Fruit fly (Drosophila melanogaster) whole organism, embryonic: Measurements from ENCODE around the gene CG31988.

Source experiments
- Blimp-1 ChIP-seq: fragments of 200-800 bp; sonication (Bioruptor generic); optimal IDR thresholded peaks from 3 replicates; lab custom pipeline; 2018; ENCODE audit warnings: missing biosample characterization, missing genetic modification characterization, mild to moderate bottlenecking, moderate library complexity, missing genetic modification reagents
- CG13296 ChIP-seq: fragments of 200-800 bp; sonication (Bioruptor generic); optimal IDR thresholded peaks from 3 replicates; lab custom pipeline; 2018; ENCODE audit warnings: missing biosample characterization, mild to moderate bottlenecking, missing genetic modification characterization
- CG15269 ChIP-seq: fragments of 200-800 bp; sonication (Bioruptor generic); optimal IDR thresholded peaks from 2 replicates; lab custom pipeline; 2018; ENCODE audit warnings: missing biosample characterization, mild to moderate bottlenecking, missing genetic modification characterization, moderate library complexity
- CG16813 ChIP-seq: fragments of 200-800 bp; sonication (Bioruptor generic); IDR thresholded peaks from 3 replicates; pipeline ENCODE4 v1.3.6; 2022; ENCODE audit warnings: missing biosample characterization, missing genetic modification characterization; ENCODE audit not compliant: partially characterized antibody
- CG2120 ChIP-seq: fragments of 200-800 bp; sonication (Bioruptor generic); optimal IDR thresholded peaks from 3 replicates; lab custom pipeline; 2016; ENCODE audit warnings: missing biosample characterization, missing genetic modification characterization
- CG2199 ChIP-seq: fragments of 200-800 bp; sonication (Bioruptor generic); IDR thresholded peaks from 3 replicates; pipeline ENCODE4 v1.3.6; 2022; ENCODE audit warnings: missing biosample characterization, missing genetic modification characterization
- CG2678 ChIP-seq: fragments of 200-800 bp; sonication (Bioruptor generic); optimal IDR thresholded peaks from 3 replicates; lab custom pipeline; 2019; ENCODE audit warnings: missing biosample characterization, mild to moderate bottlenecking, missing genetic modification characterization, moderate library complexity
- CG2889 ChIP-seq: fragments of 200-800 bp; sonication (Bioruptor generic); IDR thresholded peaks from 3 replicates; pipeline ENCODE4 v1.3.6; 2022; ENCODE audit warnings: missing biosample characterization, missing genetic modification characterization
- CG30020 ChIP-seq: fragments of 200-800 bp; optimal IDR thresholded peaks from 2 replicates; lab custom pipeline; 2019; ENCODE audit warnings: missing biosample characterization, mild to moderate bottlenecking, missing genetic modification characterization, moderate library complexity
- CG32532 ChIP-seq: fragments of 200-800 bp; sonication (Bioruptor generic); IDR thresholded peaks from 2 replicates; pipeline ENCODE4 v1.3.6; 2022; ENCODE audit warnings: missing biosample characterization, missing genetic modification characterization
- CG34224 ChIP-seq: fragments of 200-800 bp; sonication (Bioruptor generic); IDR thresholded peaks from 3 replicates; pipeline ENCODE4 v1.3.6; 2022; ENCODE audit warnings: missing biosample characterization, missing genetic modification characterization; ENCODE audit not compliant: partially characterized antibody
- CG6175 ChIP-seq: fragments of 200-800 bp; sonication (Bioruptor generic); IDR thresholded peaks from 3 replicates; pipeline ENCODE4 v1.3.6; 2022; ENCODE audit warnings: missing biosample characterization, missing genetic modification characterization
- CG6791 ChIP-seq: fragments of 200-800 bp; sonication (Bioruptor generic); IDR thresholded peaks from 3 replicates; pipeline ENCODE4 v1.3.6; 2022; ENCODE audit warnings: missing biosample characterization, missing genetic modification characterization; ENCODE audit not compliant: partially characterized antibody
- Dbx ChIP-seq: fragments of 200-800 bp; sonication (Bioruptor generic); IDR thresholded peaks from 3 replicates; pipeline ENCODE4 v1.3.6; 2022; ENCODE audit warnings: missing biosample characterization, missing genetic modification characterization
- Dfd ChIP-seq, 2 experiments: fragments of >200 bp; optimal IDR thresholded peaks; 2 replicates each; lab custom pipeline; 2017; ENCODE audit warnings: missing biosample characterization in 2 of 2, missing genetic modification characterization in 2 of 2
- Doc2 ChIP-seq: fragments of 200-800 bp; sonication (Bioruptor generic); IDR thresholded peaks from 2 replicates; pipeline ENCODE4 v1.3.6; 2022; ENCODE audit warnings: missing biosample characterization, missing genetic modification characterization
- Dref ChIP-seq: fragments of 200-800 bp; sonication (Bioruptor generic); IDR thresholded peaks from 2 replicates; pipeline ENCODE4 v1.3.6; 2022; ENCODE audit warnings: missing biosample characterization, missing genetic modification characterization
- HLH3B ChIP-seq: fragments of 200-800 bp; sonication (Bioruptor generic); IDR thresholded peaks from 2 replicates; pipeline ENCODE4 v1.3.6; 2022; ENCODE audit warnings: missing biosample characterization, missing genetic modification characterization
- HmgD ChIP-seq: fragments of 200-800 bp; sonication (Bioruptor generic); optimal IDR thresholded peaks from 3 replicates; lab custom pipeline; 2016; ENCODE audit warnings: missing biosample characterization, missing genetic modification characterization
- Hmx ChIP-seq: fragments of 200-800 bp; sonication (Bioruptor generic); optimal IDR thresholded peaks from 2 replicates; lab custom pipeline; 2016; ENCODE audit warnings: missing biosample characterization, missing genetic modification characterization
- Lhr ChIP-seq: fragments of 200-800 bp; sonication (Bioruptor generic); optimal IDR thresholded peaks from 3 replicates; lab custom pipeline; 2017; ENCODE audit warnings: mild to moderate bottlenecking, missing biosample characterization, missing genetic modification reagents, missing genetic modification characterization
- Med ChIP-seq: fragments of 200-800 bp; sonication (Bioruptor generic); peaks from one replicate; lab custom pipeline; 2016; ENCODE audit warnings: missing biosample characterization, missing genetic modification characterization, mild to moderate bottlenecking, inconsistent platforms, moderate library complexity
- Optix ChIP-seq: fragments of 200-800 bp; sonication (Bioruptor generic); IDR thresholded peaks from 3 replicates; pipeline ENCODE4 v1.3.6; 2022; ENCODE audit warnings: missing biosample characterization, missing genetic modification characterization
- Sin3A ChIP-seq: fragments of >200 bp; optimal IDR thresholded peaks from 2 replicates; lab custom pipeline; 2018
- Trl ChIP-seq, 3 experiments: fragments of >200 bp in 2 of 3; fragments of 200-800 bp in 1 of 3; sonication (Bioruptor generic) in 1 of 3; optimal IDR thresholded peaks; 2 replicates in 1 of 3; 3 replicates in 2 of 3; lab custom pipeline; 2016 to 2017; ENCODE audit warnings: missing biosample characterization in 1 of 3, missing genetic modification characterization in 1 of 3
- bowl ChIP-seq: fragments of 200-800 bp; sonication (Bioruptor generic); IDR thresholded peaks from 2 replicates; pipeline ENCODE4 v1.3.6; 2022; ENCODE audit warnings: missing biosample characterization, missing genetic modification characterization
- cg ChIP-seq: fragments of 200-800 bp; sonication (Bioruptor generic); optimal IDR thresholded peaks from 3 replicates; lab custom pipeline; 2019; ENCODE audit warnings: missing biosample characterization, mild to moderate bottlenecking, missing genetic modification characterization, moderate library complexity
- chinmo ChIP-seq: fragments of 200-800 bp; sonication (Bioruptor generic); IDR thresholded peaks from 4 replicates; pipeline ENCODE4 v1.3.6; 2022; ENCODE audit warnings: missing biosample characterization, missing genetic modification characterization; ENCODE audit not compliant: partially characterized antibody
- chm ChIP-seq: fragments of 200-800 bp; sonication (Bioruptor generic); IDR thresholded peaks from 2 replicates; pipeline ENCODE4 v1.3.6; 2022; ENCODE audit warnings: missing biosample characterization, missing genetic modification characterization
- crol ChIP-seq: fragments of 200-800 bp; sonication (Bioruptor generic); IDR thresholded peaks from 2 replicates; pipeline ENCODE4 v1.3.6; 2022; ENCODE audit warnings: missing biosample characterization, missing genetic modification characterization
- dm ChIP-seq: fragments of 200-800 bp; sonication (Bioruptor generic); optimal IDR thresholded peaks from 3 replicates; lab custom pipeline; 2016; ENCODE audit warnings: missing biosample characterization, missing genetic modification characterization
- dmrt11E ChIP-seq: fragments of 200-800 bp; sonication (Bioruptor generic); optimal IDR thresholded peaks from 3 replicates; lab custom pipeline; 2018; ENCODE audit warnings: missing biosample characterization, mild to moderate bottlenecking, missing genetic modification characterization, moderate library complexity
- ewg ChIP-seq: fragments of 200-800 bp; sonication (Bioruptor generic); optimal IDR thresholded peaks from 3 replicates; lab custom pipeline; 2017; ENCODE audit warnings: mild to moderate bottlenecking, missing biosample characterization, missing genetic modification reagents, missing genetic modification characterization
- ftz-f1 ChIP-seq: fragments of 200-800 bp; sonication (Bioruptor generic); optimal IDR thresholded peaks from 2 replicates; lab custom pipeline; 2016; ENCODE audit warnings: missing biosample characterization, missing genetic modification characterization
- hbn ChIP-seq: fragments of 200-800 bp; sonication (Bioruptor generic); IDR thresholded peaks from 2 replicates; pipeline ENCODE4 v1.3.6; 2022; ENCODE audit warnings: missing biosample characterization, missing genetic modification characterization; ENCODE audit not compliant: partially characterized antibody
- her ChIP-seq: fragments of 200-800 bp; sonication (Bioruptor generic); optimal IDR thresholded peaks from 2 replicates; lab custom pipeline; 2016; ENCODE audit warnings: missing biosample characterization, missing genetic modification characterization
- luna ChIP-seq: fragments of 200-800 bp; sonication (Bioruptor generic); optimal IDR thresholded peaks from 2 replicates; lab custom pipeline; 2016; ENCODE audit warnings: missing biosample characterization, missing genetic modification characterization
- nau ChIP-seq: fragments of 200-800 bp; sonication (Bioruptor generic); optimal IDR thresholded peaks from 3 replicates; lab custom pipeline; 2017; ENCODE audit warnings: missing biosample characterization, mild to moderate bottlenecking, missing genetic modification characterization, missing genetic modification reagents
- onecut ChIP-seq: fragments of 200-800 bp; sonication (Bioruptor generic); IDR thresholded peaks from 2 replicates; pipeline ENCODE4 v1.3.6; 2022; ENCODE audit warnings: missing biosample characterization, missing genetic modification characterization
- p53 ChIP-seq: fragments of 200-800 bp; sonication (Bioruptor generic); optimal IDR thresholded peaks from 2 replicates; lab custom pipeline; 2016; ENCODE audit warnings: missing biosample characterization, missing genetic modification characterization
- pfk ChIP-seq: fragments of 200-800 bp; sonication (Bioruptor generic); optimal IDR thresholded peaks from 2 replicates; lab custom pipeline; 2018; ENCODE audit warnings: missing biosample characterization, mild to moderate bottlenecking, missing genetic modification characterization, moderate library complexity
- phol ChIP-seq: fragments of 200-800 bp; sonication (Bioruptor generic); optimal IDR thresholded peaks from 3 replicates; lab custom pipeline; 2018; ENCODE audit warnings: missing biosample characterization, mild to moderate bottlenecking, missing genetic modification characterization, moderate library complexity
- pros ChIP-seq: fragments of 200-800 bp; sonication (Bioruptor generic); optimal IDR thresholded peaks from 3 replicates; lab custom pipeline; 2019; ENCODE audit warnings: missing biosample characterization, mild to moderate bottlenecking, missing genetic modification characterization, moderate library complexity
- schlank ChIP-seq: fragments of 200-800 bp; sonication (Bioruptor generic); optimal IDR thresholded peaks from 2 replicates; lab custom pipeline; 2018; ENCODE audit warnings: missing biosample characterization, mild to moderate bottlenecking, missing genetic modification characterization
- seq ChIP-seq: fragments of 200-800 bp; sonication (Bioruptor generic); IDR thresholded peaks from 2 replicates; pipeline ENCODE4 v1.3.6; 2022; ENCODE audit warnings: missing biosample characterization, missing genetic modification characterization
- ttk ChIP-seq: fragments of 200-800 bp; sonication (Bioruptor generic); IDR thresholded peaks from 2 replicates; pipeline ENCODE4 v2.1.2; 2022; ENCODE audit warnings: missing biosample characterization, missing genetic modification characterization
- unc-4 ChIP-seq: fragments of 200-800 bp; sonication (Bioruptor generic); IDR thresholded peaks from 2 replicates; pipeline ENCODE4 v1.3.6; 2022; ENCODE audit warnings: missing biosample characterization, missing genetic modification characterization; ENCODE audit not compliant: partially characterized antibody
- vvl ChIP-seq: fragments of 200-800 bp; sonication (Bioruptor generic); IDR thresholded peaks from 2 replicates; pipeline ENCODE4 v1.3.6; 2022; ENCODE audit warnings: missing biosample characterization, missing genetic modification characterization
- zfh2 ChIP-seq: fragments of 200-800 bp; sonication (Bioruptor generic); optimal IDR thresholded peaks from 2 replicates; lab custom pipeline; 2016; ENCODE audit warnings: missing biosample characterization, missing genetic modification characterization

Gene CG31988

DNA sequence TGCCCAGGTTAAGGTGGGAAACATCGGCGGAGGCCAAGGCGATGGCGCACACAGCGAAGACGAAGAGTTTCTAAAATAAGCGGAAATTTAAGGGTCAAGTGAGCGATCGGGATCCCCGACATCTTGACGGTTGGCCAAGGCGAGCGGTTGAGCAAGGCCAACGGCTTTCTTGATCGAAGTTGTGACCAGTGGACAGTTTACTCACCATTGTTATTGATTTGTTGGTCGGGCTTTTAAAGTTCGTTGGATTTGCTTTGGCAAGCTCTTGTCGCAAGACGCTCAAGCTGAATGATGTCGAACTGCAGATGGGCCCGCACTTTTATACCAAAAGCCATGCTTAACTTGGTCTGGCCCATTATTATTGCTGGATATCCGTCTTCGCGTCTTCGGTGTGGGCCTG, 30.8 kb upstream of the CG31988 start:
- 0 out of 2 replicates have a peak, but pooled peaks have one; percentile 32 for TF ChIP-seq chm
- TF ChIP-seq ftz-f1, result peak; percentile 16
- peak; percentile 22; the same call in 1 of the 2 replicates for TF ChIP-seq bowl (GFP tag; lab: Robert Waterston, UW)
- no peak for TF ChIP-seq dm (GFP tag; lab: Kevin White, UChicago)
- TF ChIP-seq CG6175, result no peak
- no peak for TF ChIP-seq CG15269 (tag; lab: Kevin White, UChicago)
- TF ChIP-seq onecut, result peak; percentile 27; the same call in 1 of the 2 replicates
- TF ChIP-seq CG2889 (GFP tag; lab: Robert Waterston, UW), result 0 out of 3 replicates have a peak, but pooled peaks have one; percentile 5
- peak; percentile 96 for TF ChIP-seq pros (GFP tag; lab: Kevin White, UChicago)
- TF ChIP-seq CG2199 (GFP tag; lab: Robert Waterston, UW), result 0 out of 3 replicates have a peak, but pooled peaks have one; percentile 56
- peak; percentile 52 for TF ChIP-seq Med (GFP tag; lab: Kevin White, UChicago)
- TF ChIP-seq, all 482 proteins: peak for 8

DNA sequence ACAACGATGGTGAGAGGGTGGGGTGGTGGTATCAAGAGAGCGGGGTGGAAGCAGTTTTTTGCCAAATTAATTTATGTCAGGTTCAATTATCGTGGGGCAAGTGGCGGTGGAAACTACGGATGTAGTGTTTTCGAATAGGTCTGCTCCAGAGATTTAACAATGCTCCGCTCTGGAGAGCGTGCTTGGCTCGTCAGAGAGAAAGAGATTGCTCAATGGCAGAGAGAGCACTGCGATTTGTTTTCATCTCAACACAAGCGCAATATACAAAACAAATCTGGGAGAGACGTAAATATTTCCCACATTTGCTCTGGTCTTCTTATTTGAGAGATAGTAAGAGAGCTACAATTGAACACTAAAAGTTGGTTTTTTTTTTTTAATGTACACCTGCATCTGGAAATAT, 19.2 kb upstream of the CG31988 start:
- TF ChIP-seq seq (0 out of 2 replicates have a peak, but pooled peaks have one; percentile 51), CG32532 (peak; percentile 19; the same call in 1 of the 2 replicates), luna (no peak), unc-4 (GFP tag; lab: Robert Waterston, UW) (peak; percentile 27; the same call in 1 of the 2 replicates), crol (0 out of 2 replicates have a peak, but pooled peaks have one; percentile 19), chinmo (GFP tag; lab: Robert Waterston, UW) (peak; percentile 60; the same call in 2 of the 4 replicates), hbn (GFP tag; lab: Robert Waterston, UW) (peak; percentile 43; the same call in 1 of the 2 replicates), CG34224 (peak; percentile 50; the same call in 2 of the 3 replicates), Trl (optimal IDR thresholded peaks at IDR 0.05; lab: Kevin White, UChicago) (peak; percentile 87 to 94), Trl (GFP tag; optimal IDR thresholded peaks at IDR 0.05; lab: Kevin White, UChicago) (no peak), CG2120 (GFP tag; lab: Kevin White, UChicago) (no peak), vvl (no peak), Optix (GFP tag; lab: Robert Waterston, UW) (no peak), CG6791 (0 out of 3 replicates have a peak, but pooled peaks have one; percentile 28), cg (GFP tag; lab: Kevin White, UChicago) (peak; percentile 44)

DNA sequence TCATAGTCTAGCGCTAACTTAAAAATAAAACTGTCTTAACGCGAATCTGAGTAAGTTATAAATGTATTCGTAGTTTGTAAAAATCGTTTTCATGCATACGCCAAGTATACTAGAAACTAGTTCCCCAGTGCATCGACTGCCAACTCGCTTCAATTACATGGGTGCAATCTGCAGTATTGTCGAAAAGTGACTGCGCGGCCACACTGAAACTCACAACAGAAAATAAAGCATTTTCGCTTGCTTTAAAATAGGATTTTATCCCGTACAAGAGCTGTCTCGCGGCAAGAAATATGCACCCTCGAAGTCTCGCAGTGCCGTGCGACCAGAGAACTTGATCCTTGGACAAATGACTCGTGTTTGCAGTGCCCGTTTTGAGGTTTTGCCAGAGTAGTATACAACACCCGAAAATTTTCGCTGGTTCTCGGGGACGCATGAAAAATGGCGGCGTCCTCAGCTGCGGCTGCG, 18.5 kb upstream of the CG31988 start, which contains the start of gene CG8677:
TSS of gene CG8677 (plus strand) at position 199 of the 465 bp plus-strand sequence.
- TF ChIP-seq Doc2 (GFP tag; lab: Robert Waterston, UW) (no peak), CG16813 (GFP tag; lab: Robert Waterston, UW) (0 out of 3 replicates have a peak, but pooled peaks have one; percentile 36), Sin3A (lab: Kevin White, UChicago) (peak; percentile 54), Blimp-1 (GFP tag; lab: Kevin White, UChicago) (no peak), Dfd (GFP tag; optimal IDR thresholded peaks at IDR 0.05; lab: Kevin White, UChicago) (no peak), dmrt11E (no peak), Dbx (GFP tag; lab: Robert Waterston, UW) (no peak), CG13296 (GFP tag; lab: Kevin White, UChicago) (no peak), Hmx (no peak), zfh2 (GFP tag; lab: Kevin White, UChicago) (no peak), schlank (no peak), nau (GFP tag; lab: Kevin White, UChicago) (no peak), Lhr (peak; percentile 84), ewg (no peak), p53 (peak; percentile 11), pfk (GFP tag; lab: Kevin White, UChicago) (no peak), CG30020 (tag; lab: Kevin White, UChicago) (peak; percentile 11), CG2678 (tag; lab: Kevin White, UChicago) (no peak), her (GFP tag; lab: Kevin White, UChicago) (peak; percentile 98), HmgD (GFP tag; lab: Kevin White, UChicago) (peak; percentile 22), ttk (GFP tag; lab: Robert Waterston, UW) (no peak), phol (peak; percentile 90), HLH3B (GFP tag; lab: Robert Waterston, UW) (0 out of 2 replicates have a peak, but pooled peaks have one; percentile 8), Dref (GFP tag; lab: Robert Waterston, UW) (peak; percentile 32; the same call in 1 of the 2 replicates)
